Worm (Caenorhabditis elegans): ENCODE data around the gene gur-5.

The gur-5 gene

DNA sequence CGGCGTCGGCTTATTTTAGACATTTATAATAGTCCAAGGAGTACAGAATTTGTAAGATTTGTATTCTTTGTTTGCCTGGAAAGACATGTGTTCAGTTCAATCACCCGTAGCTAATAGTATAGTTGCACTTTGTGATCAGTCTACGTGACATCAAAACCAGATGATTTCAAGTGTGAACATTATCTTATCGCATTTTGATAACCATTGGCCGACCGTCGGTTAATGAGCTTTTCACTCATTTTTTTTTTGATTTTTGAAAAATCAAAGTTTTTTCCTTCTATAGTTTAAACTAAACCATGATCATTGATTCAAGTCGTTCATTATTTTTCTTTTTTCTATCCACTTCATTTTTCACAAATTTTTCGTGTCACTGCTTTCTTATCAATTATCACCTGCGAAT lies 22.1 kb downstream of the gur-5 start:
- TF ChIP-seq ceh-18 (tag; optimal IDR thresholded peaks at IDR 0.05) = no peak
- no peak for TF ChIP-seq rnt-1 (tag; optimal IDR thresholded peaks at IDR 0.05)
- no peak for TF ChIP-seq sox-2 (GFP tag; IDR thresholded peaks at IDR 0.05)
- no peak for TF ChIP-seq hlh-8 (tag; optimal IDR thresholded peaks at IDR 0.05)
- no peak for TF ChIP-seq ceh-2 (tag; optimal IDR thresholded peaks at IDR 0.05)
- no peak for TF ChIP-seq pat-9 (tag; optimal IDR thresholded peaks at IDR 0.05)
- no peak for TF ChIP-seq F13H6.1 (tag; optimal IDR thresholded peaks at IDR 0.05)
- TF ChIP-seq gmeb-2 (tag; optimal IDR thresholded peaks at IDR 0.05) = no peak
- TF ChIP-seq odd-2 (tag; optimal IDR thresholded peaks at IDR 0.05) = no peak
- no peak for TF ChIP-seq dmd-4 (tag; optimal IDR thresholded peaks at IDR 0.05; ENCODE audit: borderline replicate concordance)
- no peak for TF ChIP-seq ref-2 (tag; optimal IDR thresholded peaks at IDR 0.05)
- TF ChIP-seq lin-11 (tag; optimal IDR thresholded peaks at IDR 0.05) = no peak
- TF ChIP-seq pag-3 (tag; optimal IDR thresholded peaks at IDR 0.05; ENCODE audit: borderline replicate concordance) = no peak
- no peak for TF ChIP-seq ceh-22 (tag; optimal IDR thresholded peaks at IDR 0.05)
- TF ChIP-seq C38D4.7 (GFP tag; optimal IDR thresholded peaks at IDR 0.05) = no peak
- TF ChIP-seq fax-1 (tag; optimal IDR thresholded peaks at IDR 0.05) = no peak

ce11 chrII:5308961-5309360 lies 23.8 kb downstream of the gur-5 start:
- TF ChIP-seq Y22D7AL.16 (tag; optimal IDR thresholded peaks at IDR 0.05) (no peak), sdc-2 (tag; optimal IDR thresholded peaks at IDR 0.05) (no peak)

ce11 chrII:5309720-5310119 lies 24.6 kb downstream of the gur-5 start:
- no peak for TF ChIP-seq C08G9.2 (tag; optimal IDR thresholded peaks at IDR 0.05)
- no peak for TF ChIP-seq dve-1 (tag; optimal IDR thresholded peaks at IDR 0.05)
- TF ChIP-seq K09A11.1 (tag; optimal IDR thresholded peaks at IDR 0.05; ENCODE audit: insufficient read depth) = no peak
- TF ChIP-seq ceh-48 (tag; optimal IDR thresholded peaks at IDR 0.05) = no peak
- no peak for TF ChIP-seq ceh-24 (tag; optimal IDR thresholded peaks at IDR 0.05)
- TF ChIP-seq nhr-232 (tag; optimal IDR thresholded peaks at IDR 0.05) = no peak

DNA sequence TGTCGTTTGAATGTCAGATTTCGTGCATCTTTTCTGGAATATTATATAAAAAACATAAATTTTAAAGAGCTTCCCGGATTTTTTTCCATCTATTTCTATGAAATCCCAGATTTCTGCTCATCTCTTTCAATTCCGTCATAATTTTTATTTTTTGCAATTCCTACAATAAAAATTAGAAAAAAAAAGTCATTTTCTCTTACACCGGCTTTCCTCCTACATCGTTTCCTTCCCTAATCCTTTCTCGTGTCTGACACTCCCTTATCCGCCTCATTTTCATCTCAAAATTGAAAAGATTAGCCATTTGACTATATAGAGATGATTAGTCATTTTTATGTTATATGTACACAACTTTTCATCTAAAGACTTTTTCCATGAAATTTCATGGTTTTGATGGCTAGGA lies 25.7 kb downstream of the gur-5 start:
- TF ChIP-seq unc-86 (tag; optimal IDR thresholded peaks at IDR 0.05) = no peak
- TF ChIP-seq ceh-9 (tag; optimal IDR thresholded peaks at IDR 0.05) = no peak
- TF ChIP-seq ref-2 (tag; optimal IDR thresholded peaks at IDR 0.05) = no peak
- TF ChIP-seq pros-1 (tag; optimal IDR thresholded peaks at IDR 0.05) = no peak
- TF ChIP-seq ceh-14 (tag; optimal IDR thresholded peaks at IDR 0.05) = no peak
- TF ChIP-seq fax-1 (tag; optimal IDR thresholded peaks at IDR 0.05) = no peak
- no peak for TF ChIP-seq pat-9 (tag; optimal IDR thresholded peaks at IDR 0.05)
- TF ChIP-seq ahr-1 (tag; optimal IDR thresholded peaks at IDR 0.05) = no peak
- no peak for TF ChIP-seq syd-9 (tag; optimal IDR thresholded peaks at IDR 0.05)
- no peak for TF ChIP-seq dmd-4 (tag; optimal IDR thresholded peaks at IDR 0.05; ENCODE audit: borderline replicate concordance)
- TF ChIP-seq ama-1 (optimal IDR thresholded peaks at IDR 0.05) = no peak
- TF ChIP-seq fkh-10 (GFP tag; optimal IDR thresholded peaks at IDR 0.05) = no peak
- no peak for TF ChIP-seq fkh-6 (tag; optimal IDR thresholded peaks at IDR 0.05)
- TF ChIP-seq sox-2 (GFP tag; IDR thresholded peaks at IDR 0.05) = no peak

- no peak for TF ChIP-seq C38D4.7 (GFP tag; optimal IDR thresholded peaks at IDR 0.05)
- no peak for TF ChIP-seq fkh-10 (GFP tag; optimal IDR thresholded peaks at IDR 0.05)
- no peak for TF ChIP-seq tbx-2 (tag; optimal IDR thresholded peaks at IDR 0.05)
- no peak for TF ChIP-seq K02D7.2 (tag; optimal IDR thresholded peaks at IDR 0.05)
- TF ChIP-seq T23F11.4 (GFP tag; optimal IDR thresholded peaks at IDR 0.05) = no peak
- no peak for TF ChIP-seq ceh-9 (tag; optimal IDR thresholded peaks at IDR 0.05)
- TF ChIP-seq ceh-6 (GFP tag; optimal IDR thresholded peaks at IDR 0.05) = no peak
- TF ChIP-seq npax-4 (tag; optimal IDR thresholded peaks at IDR 0.05) = no peak
Observed at ce11 chrII:5311746-5312145, 26.6 kb downstream of the gur-5 start, which contains the start of gene gcy-12. Gene gcy-12, plus strand, starts transcription at chrII:5312046.

Measured in whole organism, late embryonic.